Fruit fly (Drosophila melanogaster): Measurements from ENCODE around the gene upd3.

upd3 gene

dm6 chrX:18254465-18254864, 22.6 kb upstream of the upd3 start:
- TF ChIP-seq EcR (GFP tag; optimal IDR thresholded peaks at IDR 0.05) (no peak), usp (GFP tag; optimal IDR thresholded peaks at IDR 0.05) (no peak), psq (optimal IDR thresholded peaks at IDR 0.05) (no peak), Dll (optimal IDR thresholded peaks at IDR 0.05) (no peak), CG8478 (optimal IDR thresholded peaks at IDR 0.05) (no peak), pan (optimal IDR thresholded peaks at IDR 0.05) (no peak)

- TF ChIP-seq Dll (optimal IDR thresholded peaks at IDR 0.05), result no peak
- no peak for TF ChIP-seq EcR (GFP tag; optimal IDR thresholded peaks at IDR 0.05)
- TF ChIP-seq pan (optimal IDR thresholded peaks at IDR 0.05), result no peak
- TF ChIP-seq psq (optimal IDR thresholded peaks at IDR 0.05), result no peak
- TF ChIP-seq usp (GFP tag; optimal IDR thresholded peaks at IDR 0.05), result no peak
- TF ChIP-seq CG8478 (optimal IDR thresholded peaks at IDR 0.05), result no peak
These were observed 20.7 kb upstream of the upd3 start for dm6 chrX:18256244-18256885.

DNA sequence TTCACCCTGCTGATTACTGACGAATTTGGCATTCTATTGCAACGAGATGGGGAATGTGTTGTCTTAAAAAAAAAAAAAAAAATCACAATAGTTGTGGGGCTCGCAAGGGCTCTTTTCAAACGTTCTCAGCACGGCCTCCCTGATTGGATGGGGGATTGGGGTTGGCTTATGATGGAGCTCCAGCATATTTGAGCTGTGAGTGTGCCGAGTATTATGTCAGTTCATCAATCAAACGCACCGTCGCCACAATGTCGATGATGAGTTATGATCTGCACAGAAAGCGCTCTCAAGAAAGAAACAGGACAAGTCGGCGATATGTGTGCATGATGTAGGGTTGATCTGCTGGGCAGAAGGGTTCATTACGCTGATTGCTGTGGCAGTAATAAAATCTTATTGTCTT, 17.6 kb upstream of the upd3 start, which contains the start of gene CG15059:
Gene CG15059 (minus strand): TSS at position 101 of the 400 bp plus-strand sequence.
- TF ChIP-seq pan (optimal IDR thresholded peaks at IDR 0.05) (no peak), Dll (optimal IDR thresholded peaks at IDR 0.05) (no peak), EcR (GFP tag; optimal IDR thresholded peaks at IDR 0.05) (no peak), usp (GFP tag; optimal IDR thresholded peaks at IDR 0.05) (no peak), psq (optimal IDR thresholded peaks at IDR 0.05) (no peak), CG8478 (optimal IDR thresholded peaks at IDR 0.05) (no peak)

dm6 chrX:18259984-18260550, 17.0 kb upstream of the upd3 start:
- TF ChIP-seq EcR (GFP tag; optimal IDR thresholded peaks at IDR 0.05) (no peak), psq (optimal IDR thresholded peaks at IDR 0.05) (no peak), pan (optimal IDR thresholded peaks at IDR 0.05) (no peak), usp (GFP tag; optimal IDR thresholded peaks at IDR 0.05) (no peak)

dm6 chrX:18261494-18261893, 15.5 kb upstream of the upd3 start:
- no peak for TF ChIP-seq pan (optimal IDR thresholded peaks at IDR 0.05)
- no peak for TF ChIP-seq usp (GFP tag; optimal IDR thresholded peaks at IDR 0.05)
- no peak for TF ChIP-seq Dll (optimal IDR thresholded peaks at IDR 0.05)
- TF ChIP-seq CG8478 (optimal IDR thresholded peaks at IDR 0.05), result no peak
- TF ChIP-seq psq (optimal IDR thresholded peaks at IDR 0.05), result no peak
- no peak for TF ChIP-seq EcR (GFP tag; optimal IDR thresholded peaks at IDR 0.05)

DNA sequence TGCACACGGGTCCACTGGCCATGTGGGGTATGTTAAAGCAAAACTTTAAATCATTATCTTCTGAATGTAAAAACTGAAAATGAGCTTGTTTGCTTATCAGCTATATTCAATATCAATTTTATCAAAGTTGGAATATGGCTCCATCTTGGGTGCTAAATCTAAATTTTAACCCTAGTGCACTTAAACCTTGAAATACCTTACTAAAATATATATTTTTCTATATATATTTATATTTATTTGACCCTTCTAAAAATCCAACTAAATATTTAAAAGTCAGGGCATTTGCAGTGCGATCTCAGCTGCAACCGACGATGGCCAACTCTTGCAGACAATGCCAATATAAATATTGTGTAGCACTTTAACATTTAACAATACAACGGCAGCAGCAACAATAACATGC, 14.9 kb upstream of the upd3 start:
- TF ChIP-seq usp (GFP tag; optimal IDR thresholded peaks at IDR 0.05) (no peak), pan (optimal IDR thresholded peaks at IDR 0.05) (no peak), psq (optimal IDR thresholded peaks at IDR 0.05) (no peak), Dll (optimal IDR thresholded peaks at IDR 0.05) (no peak), EcR (GFP tag; optimal IDR thresholded peaks at IDR 0.05) (no peak), CG8478 (optimal IDR thresholded peaks at IDR 0.05) (no peak)

- no peak for TF ChIP-seq usp (GFP tag; optimal IDR thresholded peaks at IDR 0.05)
- TF ChIP-seq CG8478 (optimal IDR thresholded peaks at IDR 0.05), result no peak
- no peak for TF ChIP-seq Dll (optimal IDR thresholded peaks at IDR 0.05)
- TF ChIP-seq pan (optimal IDR thresholded peaks at IDR 0.05), result no peak
- TF ChIP-seq psq (optimal IDR thresholded peaks at IDR 0.05), result no peak
- TF ChIP-seq EcR (GFP tag; optimal IDR thresholded peaks at IDR 0.05), result no peak
These were observed 13.7 kb upstream of the upd3 start for dm6 chrX:18263382-18263781.

DNA sequence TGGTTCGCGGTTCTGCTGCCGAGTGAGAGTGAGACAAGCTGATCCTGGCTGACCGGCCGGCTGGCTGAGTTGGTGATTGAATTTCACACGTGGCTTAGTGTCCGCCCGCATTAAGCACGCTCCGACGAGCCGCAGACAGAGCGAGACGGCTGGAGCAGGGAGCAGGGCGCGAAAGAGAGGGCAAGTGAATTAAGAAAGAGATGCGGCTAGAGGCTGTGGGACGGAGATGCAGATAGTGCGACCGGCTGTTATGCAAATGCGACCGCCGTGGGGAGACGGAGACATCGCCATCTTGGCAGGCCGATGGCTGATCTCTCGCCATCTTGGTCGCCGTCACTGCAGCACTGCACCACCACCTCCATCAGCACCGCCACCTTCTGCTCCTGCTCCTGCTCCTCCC, 10.2 kb upstream of the upd3 start:
- TF ChIP-seq usp (GFP tag; optimal IDR thresholded peaks at IDR 0.05) (no peak), Dll (optimal IDR thresholded peaks at IDR 0.05) (no peak), EcR (GFP tag; optimal IDR thresholded peaks at IDR 0.05) (no peak), CG8478 (optimal IDR thresholded peaks at IDR 0.05) (no peak), pan (optimal IDR thresholded peaks at IDR 0.05) (no peak)

dm6 chrX:18272422-18272821, 4.6 kb upstream of the upd3 start:
- TF ChIP-seq usp (GFP tag; optimal IDR thresholded peaks at IDR 0.05) (no peak), EcR (GFP tag; optimal IDR thresholded peaks at IDR 0.05) (no peak), CG8478 (optimal IDR thresholded peaks at IDR 0.05) (no peak), Dll (optimal IDR thresholded peaks at IDR 0.05) (no peak)

- TF ChIP-seq EcR (GFP tag; optimal IDR thresholded peaks at IDR 0.05) (no peak), psq (optimal IDR thresholded peaks at IDR 0.05) (no peak), usp (GFP tag; optimal IDR thresholded peaks at IDR 0.05) (no peak), pan (optimal IDR thresholded peaks at IDR 0.05) (no peak), Dll (optimal IDR thresholded peaks at IDR 0.05) (peak; percentile 75), CG8478 (optimal IDR thresholded peaks at IDR 0.05) (no peak)
These were observed 3.6 kb upstream of the upd3 start for dm6 chrX:18273180-18274016.

DNA sequence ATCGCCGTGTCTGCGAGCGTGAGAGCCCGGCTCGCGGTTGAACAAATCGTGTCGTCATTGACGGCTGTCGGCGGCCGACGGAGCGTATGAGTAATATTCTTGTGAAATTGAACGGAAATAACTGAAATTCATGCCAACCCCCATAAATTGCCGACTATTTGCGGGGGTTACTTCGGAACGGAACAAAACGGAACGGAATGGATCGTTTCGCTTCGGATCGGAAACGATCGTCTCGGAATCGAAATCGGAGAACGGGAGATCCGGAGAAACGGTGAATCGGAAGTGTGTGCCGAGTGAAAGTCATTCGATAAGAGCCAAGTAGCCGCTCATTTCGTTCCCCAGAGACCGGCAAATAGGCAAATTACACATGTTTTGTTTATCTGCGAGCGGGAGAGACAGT, 1.1 kb upstream of the upd3 start:
- no peak for TF ChIP-seq CG8478 (optimal IDR thresholded peaks at IDR 0.05)

dm6 chrX:18278706-18279105, 1.7 kb downstream of the upd3 start:
- TF ChIP-seq Dll (optimal IDR thresholded peaks at IDR 0.05) (no peak), CG8478 (optimal IDR thresholded peaks at IDR 0.05) (no peak), EcR (GFP tag; optimal IDR thresholded peaks at IDR 0.05) (no peak), psq (optimal IDR thresholded peaks at IDR 0.05) (no peak), pan (optimal IDR thresholded peaks at IDR 0.05) (no peak), usp (GFP tag; optimal IDR thresholded peaks at IDR 0.05) (no peak)
